Fruit fly (Drosophila melanogaster) whole organism, embryonic: ENCODE results near the gene zye.

ENCODE experiments used
- Awh ChIP-seq: fragments of 200-800 bp; sonication (Bioruptor generic); IDR thresholded peaks from 2 replicates; pipeline ENCODE4, ENCODE4 v1.3.6; 2022; ENCODE audit warnings: missing biosample characterization, missing genetic modification characterization
- CG10147 ChIP-seq: fragments of 200-800 bp; sonication (Bioruptor generic); optimal IDR thresholded peaks from 2 replicates; lab custom pipeline; 2019; ENCODE audit warnings: missing biosample characterization, mild to moderate bottlenecking, missing genetic modification characterization, moderate library complexity
- CG10654 ChIP-seq: fragments of 200-800 bp; sonication (Bioruptor generic); optimal IDR thresholded peaks from 2 replicates; lab custom pipeline; 2016; ENCODE audit warnings: missing biosample characterization, missing genetic modification characterization
- CG12391 ChIP-seq: fragments of 200-800 bp; sonication (Bioruptor generic); optimal IDR thresholded peaks from 3 replicates; lab custom pipeline; 2018; ENCODE audit warnings: missing biosample characterization, mild to moderate bottlenecking, missing genetic modification characterization, moderate library complexity
- CG12659 ChIP-seq: fragments of 200-800 bp; sonication (Bioruptor generic); optimal IDR thresholded peaks from 3 replicates; lab custom pipeline; 2017; ENCODE audit warnings: mild to moderate bottlenecking, missing biosample characterization, missing genetic modification reagents, missing genetic modification characterization
- CG13424 ChIP-seq: fragments of 200-800 bp; sonication (Bioruptor generic); optimal IDR thresholded peaks from 2 replicates; lab custom pipeline; 2019; ENCODE audit warnings: missing biosample characterization, mild to moderate bottlenecking, missing genetic modification characterization, moderate library complexity
- CG13894 ChIP-seq: fragments of 200-800 bp; sonication (Bioruptor generic); optimal IDR thresholded peaks from 3 replicates; lab custom pipeline; 2018; ENCODE audit warnings: missing biosample characterization, mild to moderate bottlenecking, missing genetic modification characterization, moderate library complexity
- CG15514 ChIP-seq: fragments of 200-800 bp; sonication (Bioruptor generic); optimal IDR thresholded peaks from 3 replicates; lab custom pipeline; 2017; ENCODE audit warnings: missing biosample characterization, missing genetic modification characterization, mild to moderate bottlenecking, moderate library complexity, missing genetic modification reagents
- CG1647 ChIP-seq: fragments of 200-800 bp; sonication (Bioruptor generic); optimal IDR thresholded peaks from 3 replicates; lab custom pipeline; 2016; ENCODE audit warnings: missing biosample characterization, missing genetic modification characterization
- CG16815 ChIP-seq: fragments of 200-800 bp; sonication (Bioruptor generic); optimal IDR thresholded peaks from 3 replicates; lab custom pipeline; 2017; ENCODE audit warnings: missing biosample characterization, mild to moderate bottlenecking, missing genetic modification characterization
- CG17361 ChIP-seq: fragments of 200-800 bp; sonication (Bioruptor generic); IDR thresholded peaks from 3 replicates; pipeline ENCODE4 v1.3.6; 2022; ENCODE audit warnings: missing biosample characterization, missing genetic modification characterization
- CG17802 ChIP-seq: fragments of 200-800 bp; sonication (Bioruptor generic); optimal IDR thresholded peaks from 2 replicates; lab custom pipeline; 2018; ENCODE audit warnings: missing biosample characterization, mild to moderate bottlenecking, missing genetic modification characterization, moderate library complexity
- CG17829 ChIP-seq: fragments of 200-800 bp; optimal IDR thresholded peaks from 2 replicates; lab custom pipeline; 2019; ENCODE audit warnings: missing biosample characterization, mild to moderate bottlenecking, missing genetic modification characterization, moderate library complexity
- CG18599 ChIP-seq: fragments of 200-800 bp; sonication (Bioruptor generic); optimal IDR thresholded peaks from 3 replicates; lab custom pipeline; 2017; ENCODE audit warnings: missing biosample characterization, missing genetic modification characterization, mild to moderate bottlenecking, moderate library complexity, missing genetic modification reagents
- CG2120 ChIP-seq: fragments of 200-800 bp; sonication (Bioruptor generic); optimal IDR thresholded peaks from 3 replicates; lab custom pipeline; 2016; ENCODE audit warnings: missing biosample characterization, missing genetic modification characterization
- CG2678 ChIP-seq: fragments of 200-800 bp; sonication (Bioruptor generic); optimal IDR thresholded peaks from 3 replicates; lab custom pipeline; 2019; ENCODE audit warnings: missing biosample characterization, mild to moderate bottlenecking, missing genetic modification characterization, moderate library complexity
- CG33557 ChIP-seq: fragments of 200-800 bp; sonication (Bioruptor generic); optimal IDR thresholded peaks from 2 replicates; lab custom pipeline; 2019; ENCODE audit warnings: missing biosample characterization, mild to moderate bottlenecking, missing genetic modification characterization, moderate library complexity
- CG4707 ChIP-seq: fragments of 200-800 bp; sonication (Bioruptor generic); optimal IDR thresholded peaks from 2 replicates; lab custom pipeline; 2018; ENCODE audit warnings: missing biosample characterization, mild to moderate bottlenecking, missing genetic modification characterization, moderate library complexity
- CG5245 ChIP-seq: fragments of 200-800 bp; sonication (Bioruptor generic); optimal IDR thresholded peaks from 3 replicates; lab custom pipeline; 2016; ENCODE audit warnings: missing biosample characterization, missing genetic modification characterization
- CG6813 ChIP-seq: fragments of 200-800 bp; sonication (Bioruptor generic); optimal IDR thresholded peaks from 2 replicates; lab custom pipeline; 2017; ENCODE audit warnings: missing biosample characterization, missing genetic modification characterization, mild to moderate bottlenecking, moderate library complexity, missing genetic modification reagents
- CG9797 ChIP-seq: fragments of 200-800 bp; sonication (Bioruptor generic); optimal IDR thresholded peaks from 3 replicates; lab custom pipeline; 2018; ENCODE audit warnings: missing biosample characterization, mild to moderate bottlenecking, missing genetic modification characterization
- CHES-1-like ChIP-seq: fragments of 200-800 bp; sonication (Bioruptor generic); optimal IDR thresholded peaks from 2 replicates; lab custom pipeline; 2016; ENCODE audit warnings: missing biosample characterization, missing genetic modification characterization
- CTCF ChIP-seq: fragments of 200-800 bp; sonication (Bioruptor generic); optimal IDR thresholded peaks from 2 replicates; lab custom pipeline; 2017; ENCODE audit warnings: missing biosample characterization, mild to moderate bottlenecking, missing genetic modification characterization, moderate library complexity
- Chrac-16 ChIP-seq: fragments of 200-800 bp; sonication (Bioruptor generic); optimal IDR thresholded peaks from 3 replicates; lab custom pipeline; 2016; ENCODE audit warnings: missing biosample characterization, missing genetic modification characterization
- CoRest ChIP-seq: fragments of 200-800 bp; sonication (Bioruptor generic); optimal IDR thresholded peaks from 3 replicates; lab custom pipeline; 2018; ENCODE audit warnings: missing biosample characterization, mild to moderate bottlenecking, missing genetic modification characterization, moderate library complexity
- Dad ChIP-seq: fragments of 200-800 bp; sonication (Bioruptor generic); optimal IDR thresholded peaks from 3 replicates; lab custom pipeline; 2016; ENCODE audit warnings: missing biosample characterization, missing genetic modification characterization
- ERR ChIP-seq: fragments of 200-800 bp; sonication (Bioruptor generic); optimal IDR thresholded peaks from 2 replicates; lab custom pipeline; 2016; ENCODE audit warnings: missing biosample characterization, missing genetic modification characterization
- Gsc ChIP-seq: fragments of 200-800 bp; sonication (Bioruptor generic); IDR thresholded peaks from 2 replicates; pipeline ENCODE4 v1.3.6; 2022; ENCODE audit warnings: missing biosample characterization, missing genetic modification characterization
- HHEX ChIP-seq: fragments of 200-800 bp; sonication (Bioruptor generic); optimal IDR thresholded peaks from 3 replicates; lab custom pipeline; 2017; ENCODE audit warnings: missing biosample characterization, mild to moderate bottlenecking, missing genetic modification characterization, missing genetic modification reagents
- Hsf ChIP-seq: fragments of 200-800 bp; sonication (Bioruptor generic); optimal IDR thresholded peaks from 3 replicates; lab custom pipeline; 2016; ENCODE audit warnings: missing biosample characterization, missing genetic modification characterization
- MESR4 ChIP-seq: fragments of 200-800 bp; sonication (Bioruptor generic); optimal IDR thresholded peaks from 2 replicates; lab custom pipeline; 2018; ENCODE audit warnings: missing biosample characterization, mild to moderate bottlenecking, missing genetic modification characterization, moderate library complexity
- Myb ChIP-seq: fragments of 200-800 bp; sonication (Bioruptor generic); optimal IDR thresholded peaks from 2 replicates; lab custom pipeline; 2016; ENCODE audit warnings: missing biosample characterization, missing genetic modification characterization
- NK7.1 ChIP-seq: fragments of 200-800 bp; sonication (Bioruptor generic); optimal IDR thresholded peaks from 3 replicates; lab custom pipeline; 2016; ENCODE audit warnings: missing biosample characterization, missing genetic modification characterization
- Ptx1 ChIP-seq: fragments of 200-800 bp; sonication (Bioruptor generic); IDR thresholded peaks from 2 replicates; pipeline ENCODE4 v1.3.6; 2022; ENCODE audit warnings: missing biosample characterization, missing genetic modification characterization
- Rx ChIP-seq: fragments of 200-800 bp; sonication (Bioruptor generic); IDR thresholded peaks from 2 replicates; pipeline ENCODE4 v1.3.6; 2022; ENCODE audit warnings: missing biosample characterization, missing genetic modification characterization
- YL-1 ChIP-seq: fragments of 200-800 bp; sonication (Bioruptor generic); optimal IDR thresholded peaks from 3 replicates; lab custom pipeline; 2017; ENCODE audit warnings: missing biosample characterization, mild to moderate bottlenecking, missing genetic modification characterization
- dpn ChIP-seq, 2 experiments: fragments of 200-800 bp; sonication (Bioruptor generic); optimal IDR thresholded peaks; 3 replicates each; lab custom pipeline; 2016; ENCODE audit warnings: missing biosample characterization in 2 of 2, missing genetic modification characterization in 2 of 2
- ewg ChIP-seq: fragments of 200-800 bp; sonication (Bioruptor generic); optimal IDR thresholded peaks from 3 replicates; lab custom pipeline; 2017; ENCODE audit warnings: mild to moderate bottlenecking, missing biosample characterization, missing genetic modification reagents, missing genetic modification characterization
- grn ChIP-seq: fragments of 200-800 bp; sonication (Bioruptor generic); optimal IDR thresholded peaks from 3 replicates; lab custom pipeline; 2017; ENCODE audit warnings: missing biosample characterization, missing genetic modification characterization
- hb ChIP-seq: fragments of 200-800 bp; sonication (Bioruptor generic); IDR thresholded peaks from 3 replicates; pipeline ENCODE4 v1.3.6; 2022; ENCODE audit warnings: missing biosample characterization, missing genetic modification characterization; ENCODE audit not compliant: partially characterized antibody
- jigr1 ChIP-seq: fragments of 200-800 bp; sonication (Bioruptor generic); IDR thresholded peaks from 3 replicates; pipeline ENCODE4 v1.3.6; 2022; ENCODE audit warnings: missing biosample characterization, missing genetic modification characterization
- nom ChIP-seq: fragments of 200-800 bp; sonication (Bioruptor generic); optimal IDR thresholded peaks from 2 replicates; lab custom pipeline; 2017; ENCODE audit warnings: missing biosample characterization, missing genetic modification characterization, mild to moderate bottlenecking, moderate library complexity, missing genetic modification reagents
- onecut ChIP-seq: fragments of 200-800 bp; sonication (Bioruptor generic); IDR thresholded peaks from 2 replicates; pipeline ENCODE4 v1.3.6; 2022; ENCODE audit warnings: missing biosample characterization, missing genetic modification characterization
- sim ChIP-seq: fragments of 200-800 bp; sonication (Bioruptor generic); IDR thresholded peaks from 2 replicates; pipeline ENCODE4 v1.3.6; 2022; ENCODE audit warnings: missing biosample characterization, missing genetic modification characterization
- slou ChIP-seq: fragments of 200-800 bp; sonication (Bioruptor generic); optimal IDR thresholded peaks from 3 replicates; lab custom pipeline; 2016; ENCODE audit warnings: missing biosample characterization, missing genetic modification characterization
- sr ChIP-seq: fragments of 200-800 bp; sonication (Bioruptor generic); IDR thresholded peaks from 3 replicates; pipeline ENCODE4 v1.3.6; 2022; ENCODE audit warnings: missing biosample characterization, missing genetic modification characterization
- ssp ChIP-seq: fragments of 200-800 bp; sonication (Bioruptor generic); IDR thresholded peaks from 2 replicates; pipeline ENCODE4 v1.3.6; 2022; ENCODE audit warnings: missing biosample characterization, missing genetic modification characterization
- trh ChIP-seq: fragments of 200-800 bp; sonication (Bioruptor generic); optimal IDR thresholded peaks from 2 replicates; lab custom pipeline; 2016; ENCODE audit warnings: missing biosample characterization, missing genetic modification characterization
- tup ChIP-seq: fragments of 200-800 bp; sonication (Bioruptor generic); optimal IDR thresholded peaks from 2 replicates; lab custom pipeline; 2016; ENCODE audit warnings: missing biosample characterization, mild to moderate bottlenecking, missing genetic modification characterization, moderate library complexity
- vfl ChIP-seq: fragments of 200-800 bp; sonication (Bioruptor generic); optimal IDR thresholded peaks from 2 replicates; lab custom pipeline; 2016; ENCODE audit warnings: missing biosample characterization, missing genetic modification characterization
- vvl ChIP-seq: fragments of 200-800 bp; sonication (Bioruptor generic); IDR thresholded peaks from 2 replicates; pipeline ENCODE4 v1.3.6; 2022; ENCODE audit warnings: missing biosample characterization, missing genetic modification characterization

The zye gene

dm6 chr3L:20388983-20389382, 24.4 kb upstream of the zye start (continued):
- TF ChIP-seq CG17361 = 0 out of 3 replicates have a peak, but pooled peaks have one; percentile 17
- peak; percentile 36 for TF ChIP-seq CHES-1-like (GFP tag; lab: Kevin White, UChicago)
- TF ChIP-seq Gsc (GFP tag; lab: Robert Waterston, UW) = no peak
- TF ChIP-seq CG10654 (GFP tag; lab: Kevin White, UChicago) = peak; percentile 24
- peak; percentile 76 for TF ChIP-seq CG2120 (GFP tag; lab: Kevin White, UChicago)
- TF ChIP-seq CG5245 (GFP tag; lab: Kevin White, UChicago) = peak; percentile 1
- TF ChIP-seq CG16815 (GFP tag; lab: Kevin White, UChicago) = no peak
- TF ChIP-seq trh (GFP tag; lab: Kevin White, UChicago) = no peak
- 0 out of 2 replicates have a peak, but pooled peaks have one; percentile 21 for TF ChIP-seq Rx (GFP tag; lab: Robert Waterston, UW)
- peak; percentile 22 for TF ChIP-seq CG12659 (GFP tag; lab: Kevin White, UChicago)
- TF ChIP-seq CG12391 (tag; lab: Kevin White, UChicago) = peak; percentile 20
- TF ChIP-seq ewg (GFP tag; lab: Kevin White, UChicago) = no peak
- TF ChIP-seq Awh (GFP tag; lab: Robert Waterston, UW) = 0 out of 2 replicates have a peak, but pooled peaks have one; percentile 32
- no peak for TF ChIP-seq sim (GFP tag; lab: Robert Waterston, UW)
- TF ChIP-seq ERR (GFP tag; lab: Kevin White, UChicago) = peak; percentile 59
- TF ChIP-seq hb = no peak
- TF ChIP-seq HHEX (GFP tag; lab: Kevin White, UChicago) = peak; percentile 35
- peak; percentile 20 to 60 for TF ChIP-seq dpn (GFP tag; optimal IDR thresholded peaks at IDR 0.05; lab: Kevin White, UChicago)
- TF ChIP-seq Dad (GFP tag; lab: Kevin White, UChicago) = no peak
- TF ChIP-seq CG4707 (GFP tag; lab: Kevin White, UChicago) = no peak
- peak; percentile 10 for TF ChIP-seq CG6813 (GFP tag; lab: Kevin White, UChicago)
- TF ChIP-seq CG2678 (tag; lab: Kevin White, UChicago) = peak; percentile 60
- TF ChIP-seq slou (GFP tag; lab: Kevin White, UChicago) = no peak
- TF ChIP-seq CTCF (GFP tag; lab: Kevin White, UChicago) = no peak
- TF ChIP-seq vfl (GFP tag; lab: Kevin White, UChicago) = no peak
- TF ChIP-seq CG13894 (tag; lab: Kevin White, UChicago) = peak; percentile 24
- peak; percentile 21 for TF ChIP-seq CoRest (tag; lab: Kevin White, UChicago)
- TF ChIP-seq CG10147 (GFP tag; lab: Kevin White, UChicago) = no peak
- no peak for TF ChIP-seq CG17802
- no peak for TF ChIP-seq YL-1 (GFP tag; lab: Kevin White, UChicago)
- no peak for TF ChIP-seq tup
- peak; percentile 61 for TF ChIP-seq CG18599 (GFP tag; lab: Kevin White, UChicago)
- TF ChIP-seq Hsf (GFP tag; lab: Kevin White, UChicago) = peak; percentile 33
- no peak for TF ChIP-seq jigr1
- no peak for TF ChIP-seq ssp (GFP tag; lab: Robert Waterston, UW)
- TF ChIP-seq vvl (GFP tag; lab: Robert Waterston, UW) = peak; percentile 69
- peak; percentile 13 for TF ChIP-seq Myb (GFP tag; lab: Kevin White, UChicago)
- TF ChIP-seq CG33557 = no peak
- TF ChIP-seq CG17829 = no peak
- peak; percentile 29 for TF ChIP-seq CG13424 (tag; lab: Kevin White, UChicago)
- TF ChIP-seq CG15514 (GFP tag; lab: Kevin White, UChicago) = peak; percentile 40
- no peak for TF ChIP-seq CG1647
- TF ChIP-seq grn (GFP tag; lab: Kevin White, UChicago) = peak; percentile 78
- no peak for TF ChIP-seq CG9797 (GFP tag; lab: Kevin White, UChicago)
- no peak for TF ChIP-seq Chrac-16
- peak; percentile 57 for TF ChIP-seq Ptx1 (GFP tag; lab: Robert Waterston, UW)
- no peak for TF ChIP-seq NK7.1
- TF ChIP-seq onecut (GFP tag; lab: Robert Waterston, UW) = no peak
- no peak for TF ChIP-seq MESR4 (GFP tag; lab: Kevin White, UChicago)
- TF ChIP-seq nom (GFP tag; lab: Kevin White, UChicago) = no peak
- TF ChIP-seq sr (GFP tag; lab: Robert Waterston, UW) = 0 out of 3 replicates have a peak, but pooled peaks have one; percentile 35
